Fruit fly (Drosophila melanogaster) whole organism, embryonic: ENCODE measurements around the gene CG13670.

Experiments
- B-H2 ChIP-seq: fragments of 200-800 bp; sonication (Bioruptor generic); optimal IDR thresholded peaks from 2 replicates; lab custom pipeline; 2018; ENCODE audit warnings: missing biosample characterization, mild to moderate bottlenecking, missing genetic modification characterization
- CG10321 ChIP-seq: fragments of 200-800 bp; sonication (Bioruptor generic); IDR thresholded peaks from 2 replicates; pipeline ENCODE4 v1.3.6; 2022; ENCODE audit warnings: missing biosample characterization, missing genetic modification characterization
- CG10462 ChIP-seq: fragments of 200-800 bp; sonication (Bioruptor generic); optimal IDR thresholded peaks from 2 replicates; lab custom pipeline; 2016; ENCODE audit warnings: missing biosample characterization, missing genetic modification characterization
- CG10565 ChIP-seq: fragments of 200-800 bp; sonication (Bioruptor generic); optimal IDR thresholded peaks from 3 replicates; lab custom pipeline; 2016; ENCODE audit warnings: missing biosample characterization, mild to moderate bottlenecking, missing genetic modification characterization
- CG10979 ChIP-seq: fragments of 200-800 bp; sonication (Bioruptor generic); optimal IDR thresholded peaks from 2 replicates; lab custom pipeline; 2018; ENCODE audit warnings: missing biosample characterization, mild to moderate bottlenecking, missing genetic modification characterization, moderate library complexity
- CG12219 ChIP-seq: fragments of 200-800 bp; sonication (Bioruptor generic); optimal IDR thresholded peaks from 3 replicates; lab custom pipeline; 2018; ENCODE audit warnings: missing biosample characterization, mild to moderate bottlenecking, missing genetic modification characterization
- CG12391 ChIP-seq: fragments of 200-800 bp; sonication (Bioruptor generic); optimal IDR thresholded peaks from 3 replicates; lab custom pipeline; 2018; ENCODE audit warnings: missing biosample characterization, mild to moderate bottlenecking, missing genetic modification characterization, moderate library complexity
- CG12659 ChIP-seq: fragments of 200-800 bp; sonication (Bioruptor generic); optimal IDR thresholded peaks from 3 replicates; lab custom pipeline; 2017; ENCODE audit warnings: mild to moderate bottlenecking, missing biosample characterization, missing genetic modification reagents, missing genetic modification characterization
- CG14667 ChIP-seq: fragments of 200-800 bp; sonication (Bioruptor generic); IDR thresholded peaks from 2 replicates; pipeline ENCODE4 v1.3.6; 2022; ENCODE audit warnings: missing biosample characterization, missing genetic modification characterization
- CG14710 ChIP-seq: fragments of 200-800 bp; sonication (Bioruptor generic); optimal IDR thresholded peaks from 3 replicates; lab custom pipeline; 2019; ENCODE audit warnings: missing biosample characterization, mild to moderate bottlenecking, missing genetic modification characterization, moderate library complexity
- CG15073 ChIP-seq: fragments of 200-800 bp; sonication (Bioruptor generic); optimal IDR thresholded peaks from 2 replicates; lab custom pipeline; 2016; ENCODE audit warnings: missing biosample characterization, missing genetic modification characterization
- CG1529 ChIP-seq: fragments of 200-800 bp; sonication (Bioruptor generic); optimal IDR thresholded peaks from 3 replicates; lab custom pipeline; 2018; ENCODE audit warnings: missing biosample characterization, missing genetic modification characterization
- CG1603 ChIP-seq: fragments of 200-800 bp; sonication (Bioruptor generic); optimal IDR thresholded peaks from 2 replicates; lab custom pipeline; 2019; ENCODE audit warnings: missing biosample characterization, mild to moderate bottlenecking, missing genetic modification characterization, moderate library complexity
- CG2116 ChIP-seq: fragments of 200-800 bp; sonication (Bioruptor generic); optimal IDR thresholded peaks from 3 replicates; lab custom pipeline; 2018; ENCODE audit warnings: missing biosample characterization, mild to moderate bottlenecking, missing genetic modification characterization
- CG3163 ChIP-seq: fragments of 200-800 bp; sonication (Bioruptor generic); optimal IDR thresholded peaks from 3 replicates; lab custom pipeline; 2016; ENCODE audit warnings: missing biosample characterization, missing genetic modification characterization
- CG3407 ChIP-seq: fragments of 200-800 bp; sonication (Bioruptor generic); optimal IDR thresholded peaks from 2 replicates; lab custom pipeline; 2018; ENCODE audit warnings: missing biosample characterization, mild to moderate bottlenecking, missing genetic modification characterization
- CG4404 ChIP-seq: fragments of 200-800 bp; sonication (Bioruptor generic); IDR thresholded peaks from 2 replicates; pipeline ENCODE4 v1.3.6; 2022; ENCODE audit warnings: missing biosample characterization, missing genetic modification characterization
- CG4730 ChIP-seq: fragments of 200-800 bp; sonication (Bioruptor generic); IDR thresholded peaks from 2 replicates; pipeline ENCODE4 v1.3.6; 2022; ENCODE audit warnings: missing biosample characterization, missing genetic modification characterization
- CG7786 ChIP-seq: fragments of 200-800 bp; sonication (Bioruptor generic); optimal IDR thresholded peaks from 2 replicates; lab custom pipeline; 2016; ENCODE audit warnings: missing biosample characterization, missing genetic modification characterization
- CG9817 ChIP-seq: fragments of 200-800 bp; sonication (Bioruptor generic); optimal IDR thresholded peaks from 2 replicates; lab custom pipeline; 2018; ENCODE audit warnings: missing biosample characterization, mild to moderate bottlenecking, missing genetic modification characterization, moderate library complexity
- CG9932 ChIP-seq: fragments of 200-800 bp; sonication (Bioruptor generic); IDR thresholded peaks from 2 replicates; pipeline ENCODE4 v1.3.6; 2022; ENCODE audit warnings: missing biosample characterization, missing genetic modification characterization
- Deaf1 ChIP-seq: fragments of 200-800 bp; optimal IDR thresholded peaks from 3 replicates; lab custom pipeline; 2019; ENCODE audit warnings: missing biosample characterization, mild to moderate bottlenecking, missing genetic modification characterization, moderate library complexity
- Dfd ChIP-seq, 2 experiments: fragments of >200 bp; optimal IDR thresholded peaks; 2 replicates each; lab custom pipeline; 2017; ENCODE audit warnings: missing biosample characterization in 2 of 2, missing genetic modification characterization in 2 of 2
- Dip3 ChIP-seq: fragments of 200-800 bp; sonication (Bioruptor generic); optimal IDR thresholded peaks from 3 replicates; lab custom pipeline; 2016; ENCODE audit warnings: missing biosample characterization, missing genetic modification characterization
- H15 ChIP-seq: fragments of 200-800 bp; sonication (Bioruptor generic); IDR thresholded peaks from 3 replicates; pipeline ENCODE4 v1.3.6; 2022; ENCODE audit warnings: missing biosample characterization, missing genetic modification characterization
- HLHmδ ChIP-seq: fragments of 200-800 bp; sonication (Bioruptor generic); optimal IDR thresholded peaks from 2 replicates; lab custom pipeline; 2018; ENCODE audit warnings: missing biosample characterization, mild to moderate bottlenecking, missing genetic modification characterization, moderate library complexity
- HmgZ ChIP-seq: fragments of 200-800 bp; sonication (Bioruptor generic); optimal IDR thresholded peaks from 2 replicates; lab custom pipeline; 2018; ENCODE audit warnings: missing biosample characterization, mild to moderate bottlenecking, missing genetic modification characterization
- Hr3 ChIP-seq: fragments of 200-800 bp; sonication (Bioruptor generic); optimal IDR thresholded peaks from 3 replicates; lab custom pipeline; 2016; ENCODE audit warnings: missing biosample characterization, missing genetic modification characterization
- Hr39 ChIP-seq: fragments of >200 bp; optimal IDR thresholded peaks from 2 replicates; lab custom pipeline; 2017
- Meics ChIP-seq: fragments of 200-800 bp; sonication (Bioruptor generic); optimal IDR thresholded peaks from 2 replicates; lab custom pipeline; 2017; ENCODE audit warnings: missing biosample characterization, mild to moderate bottlenecking, missing genetic modification characterization
- Oaz ChIP-seq: fragments of 200-800 bp; sonication (Bioruptor generic); IDR thresholded peaks from 2 replicates; pipeline ENCODE4 v1.3.6; 2022; ENCODE audit warnings: missing biosample characterization, missing genetic modification characterization
- Opbp ChIP-seq: fragments of 200-800 bp; sonication (Bioruptor generic); IDR thresholded peaks from 3 replicates; pipeline ENCODE4 v1.3.6; 2022; ENCODE audit warnings: missing biosample characterization, missing genetic modification characterization; ENCODE audit not compliant: partially characterized antibody
- Ptx1 ChIP-seq: fragments of 200-800 bp; sonication (Bioruptor generic); IDR thresholded peaks from 2 replicates; pipeline ENCODE4 v1.3.6; 2022; ENCODE audit warnings: missing biosample characterization, missing genetic modification characterization
- Sox102F ChIP-seq: fragments of 200-800 bp; sonication (Bioruptor generic); optimal IDR thresholded peaks from 2 replicates; lab custom pipeline; 2018; ENCODE audit warnings: missing biosample characterization, mild to moderate bottlenecking, missing genetic modification characterization, moderate library complexity
- Ssrp ChIP-seq: fragments of 200-800 bp; sonication (Bioruptor generic); optimal IDR thresholded peaks from 2 replicates; lab custom pipeline; 2018; ENCODE audit warnings: missing biosample characterization, mild to moderate bottlenecking, missing genetic modification characterization, moderate library complexity
- TFAM ChIP-seq: fragments of 200-800 bp; sonication (Bioruptor generic); optimal IDR thresholded peaks from 2 replicates; lab custom pipeline; 2017; ENCODE audit warnings: missing biosample characterization, missing genetic modification characterization, inconsistent platforms
- al ChIP-seq: fragments of 200-800 bp; sonication (Bioruptor generic); IDR thresholded peaks from 2 replicates; pipeline ENCODE4 v1.3.6; 2022; ENCODE audit warnings: missing biosample characterization, missing genetic modification characterization
- amos ChIP-seq: fragments of 200-800 bp; sonication (Bioruptor generic); IDR thresholded peaks from 2 replicates; pipeline ENCODE4 v1.3.6; 2022; ENCODE audit warnings: missing biosample characterization, missing genetic modification characterization; ENCODE audit not compliant: partially characterized antibody
- az2 ChIP-seq: fragments of 200-800 bp; sonication (Bioruptor generic); optimal IDR thresholded peaks from 3 replicates; lab custom pipeline; 2016; ENCODE audit warnings: missing biosample characterization, missing genetic modification characterization
- bcd ChIP-seq: fragments of 200-800 bp; sonication (Bioruptor generic); optimal IDR thresholded peaks from 2 replicates; lab custom pipeline; 2017; ENCODE audit warnings: missing biosample characterization, mild to moderate bottlenecking, missing genetic modification characterization
- caup ChIP-seq: fragments of 200-800 bp; sonication (Bioruptor generic); optimal IDR thresholded peaks from 3 replicates; lab custom pipeline; 2017; ENCODE audit warnings: missing biosample characterization, mild to moderate bottlenecking, missing genetic modification characterization, moderate library complexity; ENCODE audit not compliant: severe bottlenecking
- dan ChIP-seq: fragments of 200-800 bp; sonication (Bioruptor generic); IDR thresholded peaks from 2 replicates; pipeline ENCODE4 v1.3.6; 2022; ENCODE audit warnings: missing biosample characterization, missing genetic modification characterization
- ems ChIP-seq: fragments of 200-800 bp; sonication (Bioruptor generic); optimal IDR thresholded peaks from 3 replicates; lab custom pipeline; 2016; ENCODE audit warnings: missing biosample characterization, missing genetic modification characterization
- gt ChIP-seq: fragments of 200-800 bp; sonication (Bioruptor generic); IDR thresholded peaks from 2 replicates; pipeline ENCODE4 v1.3.6; 2022; ENCODE audit warnings: missing biosample characterization, missing genetic modification characterization
- lab ChIP-seq: fragments of 200-800 bp; sonication (Bioruptor generic); optimal IDR thresholded peaks from 3 replicates; lab custom pipeline; 2017; ENCODE audit warnings: missing biosample characterization, missing genetic modification characterization, mild to moderate bottlenecking, moderate library complexity, missing genetic modification reagents
- nerfin-2 ChIP-seq: fragments of 200-800 bp; sonication (Bioruptor generic); IDR thresholded peaks from 2 replicates; pipeline ENCODE4 v1.3.6; 2022; ENCODE audit warnings: missing biosample characterization, missing genetic modification characterization; ENCODE audit not compliant: partially characterized antibody
- nmo ChIP-seq: fragments of 200-800 bp; sonication (Bioruptor generic); optimal IDR thresholded peaks from 2 replicates; lab custom pipeline; 2018; ENCODE audit warnings: missing biosample characterization, mild to moderate bottlenecking, missing genetic modification characterization, moderate library complexity
- sqz ChIP-seq: fragments of 200-800 bp; sonication (Bioruptor generic); optimal IDR thresholded peaks from 3 replicates; lab custom pipeline; 2018; ENCODE audit warnings: missing biosample characterization, mild to moderate bottlenecking, missing genetic modification characterization
- stc ChIP-seq: fragments of 200-800 bp; sonication (Bioruptor generic); IDR thresholded peaks from 2 replicates; pipeline ENCODE4 v1.3.6; 2022; ENCODE audit warnings: missing biosample characterization, missing genetic modification characterization
- usp ChIP-seq: fragments of >200 bp; optimal IDR thresholded peaks from 2 replicates; lab custom pipeline; 2017; ENCODE audit warnings: missing biosample characterization, missing genetic modification characterization
- vfl ChIP-seq: fragments of 200-800 bp; sonication (Bioruptor generic); optimal IDR thresholded peaks from 2 replicates; lab custom pipeline; 2016; ENCODE audit warnings: missing biosample characterization, missing genetic modification characterization
- vvl ChIP-seq: fragments of 200-800 bp; sonication (Bioruptor generic); IDR thresholded peaks from 2 replicates; pipeline ENCODE4 v1.3.6; 2022; ENCODE audit warnings: missing biosample characterization, missing genetic modification characterization

The CG13670 gene

dm6 chr3L:8288396-8288795 lies 32.2 kb upstream of the CG13670 start (continued):
- TF ChIP-seq Hr3 (GFP tag; lab: Kevin White, UChicago) (peak; percentile 1), CG14710 (tag; lab: Kevin White, UChicago) (no peak), nerfin-2 (GFP tag; lab: Robert Waterston, UW) (no peak), CG10565 (GFP tag; lab: Kevin White, UChicago) (no peak), CG2116 (GFP tag; lab: Kevin White, UChicago) (no peak), Ptx1 (0 out of 2 replicates have a peak, but pooled peaks have one; percentile 12), vvl (GFP tag; lab: Robert Waterston, UW) (no peak), H15 (GFP tag; lab: Robert Waterston, UW) (no peak), CG7786 (GFP tag; lab: Kevin White, UChicago) (no peak), sqz (GFP tag; lab: Kevin White, UChicago) (no peak), vfl (GFP tag; lab: Kevin White, UChicago) (no peak), Dip3 (GFP tag; lab: Kevin White, UChicago) (no peak), Deaf1 (tag; lab: Kevin White, UChicago) (no peak), Dfd (GFP tag; optimal IDR thresholded peaks at IDR 0.05; lab: Kevin White, UChicago) (no peak), CG9817 (peak; percentile 7), CG10321 (no peak), CG1529 (GFP tag; lab: Kevin White, UChicago) (no peak), Ssrp (tag; lab: Kevin White, UChicago) (no peak), CG4730 (no peak), amos (no peak), Oaz (GFP tag; lab: Robert Waterston, UW) (no peak), nmo (GFP tag; lab: Kevin White, UChicago) (peak; percentile 16), gt (no peak), CG3163 (no peak), CG9932 (GFP tag; lab: Robert Waterston, UW) (peak; percentile 34; the same call in 1 of the 2 replicates), HmgZ (no peak), CG10979 (tag; lab: Kevin White, UChicago) (no peak), dan (GFP tag; lab: Robert Waterston, UW) (no peak), stc (GFP tag; lab: Robert Waterston, UW) (no peak), al (GFP tag; lab: Robert Waterston, UW) (no peak), caup (no peak), Hr39 (lab: Kevin White, UChicago) (no peak), B-H2 (GFP tag; lab: Kevin White, UChicago) (no peak), CG15073 (GFP tag; lab: Kevin White, UChicago) (no peak), lab (GFP tag; lab: Kevin White, UChicago) (peak; percentile 55), Opbp (GFP tag; lab: Robert Waterston, UW) (no peak), Meics (GFP tag; lab: Kevin White, UChicago) (peak; percentile 20), CG3407 (GFP tag; lab: Kevin White, UChicago) (no peak), CG10462 (GFP tag; lab: Kevin White, UChicago) (no peak), CG4404 (GFP tag; lab: Robert Waterston, UW) (no peak), CG12219 (no peak), ems (no peak), HLHmδ (no peak), usp (GFP tag; lab: Kevin White, UChicago) (no peak), CG12391 (tag; lab: Kevin White, UChicago) (peak; percentile 12), CG12659 (GFP tag; lab: Kevin White, UChicago) (peak; percentile 20), CG14667 (GFP tag; lab: Robert Waterston, UW) (no peak), bcd (GFP tag; lab: Kevin White, UChicago) (no peak), CG1603 (tag; lab: Kevin White, UChicago) (no peak), TFAM (GFP tag; lab: Kevin White, UChicago) (no peak), Sox102F (GFP tag; lab: Kevin White, UChicago) (peak; percentile 52), az2 (GFP tag; lab: Kevin White, UChicago) (no peak)
